Worm (Caenorhabditis elegans) whole organism, mixed stage, embryonic: ENCODE data around the gene tbx-39.

Experiments
- M03D4.4 ChIP-seq: sonication (generic microtip); optimal IDR thresholded peaks from 2 replicates; lab custom pipeline; 2017; ENCODE audit warnings: mild to moderate bottlenecking, missing genetic modification characterization, missing compliant biosample characterization
- bed-3 ChIP-seq: fragments of 200-800 bp; sonication (Bioruptor generic); optimal IDR thresholded peaks from 3 replicates; lab custom pipeline; 2018; ENCODE audit warnings: mild to moderate bottlenecking, missing genetic modification characterization, moderate library complexity, missing compliant biosample characterization
- blmp-1 ChIP-seq: fragments of 150-350 bp; optimal IDR thresholded peaks from 2 replicates; lab custom pipeline; 2014; ENCODE audit warnings: missing biosample characterization, missing genetic modification characterization
- ceh-39 ChIP-seq: fragments of 150-350 bp; optimal IDR thresholded peaks from 2 replicates; lab custom pipeline; 2014; ENCODE audit warnings: missing biosample characterization, missing genetic modification characterization
- ceh-43 ChIP-seq: fragments of 200-800 bp; sonication (Bioruptor generic); optimal IDR thresholded peaks from 2 replicates; lab custom pipeline; 2018; ENCODE audit warnings: mild to moderate bottlenecking, missing genetic modification characterization, moderate library complexity, missing compliant biosample characterization
- ceh-83 ChIP-seq: fragments of 200-800 bp; sonication (Bioruptor generic); optimal IDR thresholded peaks from 2 replicates; lab custom pipeline; 2018; ENCODE audit warnings: mild to moderate bottlenecking, missing genetic modification characterization, missing compliant biosample characterization
- ces-1 ChIP-seq: fragments of 150-350 bp; optimal IDR thresholded peaks from 2 replicates; lab custom pipeline; 2014; ENCODE audit warnings: missing biosample characterization, missing genetic modification reagents, missing genetic modification characterization
- cnd-1 ChIP-seq: fragments of 200-800 bp; sonication (Bioruptor generic); optimal IDR thresholded peaks from 2 replicates; lab custom pipeline; 2018; ENCODE audit warnings: mild to moderate bottlenecking, missing genetic modification characterization, missing compliant biosample characterization
- drap-1 ChIP-seq: fragments of 200-800 bp; sonication (Bioruptor generic); optimal IDR thresholded peaks from 3 replicates; lab custom pipeline; 2018; ENCODE audit warnings: mild to moderate bottlenecking, missing genetic modification characterization, missing compliant biosample characterization
- elt-1 ChIP-seq: sonication (generic microtip); optimal IDR thresholded peaks from 2 replicates; lab custom pipeline; 2017; ENCODE audit warnings: missing genetic modification characterization, mild to moderate bottlenecking, missing compliant biosample characterization, antibody characterized with exemption, moderate library complexity, borderline replicate concordance; ENCODE audit not compliant: insufficient read depth
- elt-3 ChIP-seq: fragments of 150-350 bp; optimal IDR thresholded peaks from 2 replicates; lab custom pipeline; 2014; ENCODE audit warnings: missing biosample characterization, missing genetic modification characterization
- flh-1 ChIP-seq: fragments of 200-800 bp; sonication (Bioruptor generic); optimal IDR thresholded peaks from 2 replicates; lab custom pipeline; 2018; ENCODE audit warnings: mild to moderate bottlenecking, missing genetic modification characterization, moderate library complexity, missing compliant biosample characterization
- ham-2 ChIP-seq: fragments of 200-800 bp; sonication (Bioruptor generic); optimal IDR thresholded peaks from 2 replicates; lab custom pipeline; 2018; ENCODE audit warnings: mild to moderate bottlenecking, missing genetic modification characterization, missing compliant biosample characterization
- hlh-1 ChIP-seq: fragments of 150-350 bp; optimal IDR thresholded peaks from 2 replicates; lab custom pipeline; 2014; ENCODE audit warnings: missing biosample characterization, missing genetic modification reagents, missing genetic modification characterization
- lin-13 ChIP-seq: fragments of 150-350 bp; optimal IDR thresholded peaks from 2 replicates; lab custom pipeline; 2014; ENCODE audit warnings: missing biosample characterization, missing genetic modification characterization
- lin-32 ChIP-seq: fragments of 200-800 bp; sonication (Bioruptor generic); optimal IDR thresholded peaks from 2 replicates; lab custom pipeline; 2018; ENCODE audit warnings: mild to moderate bottlenecking, missing genetic modification characterization, missing compliant biosample characterization
- lsy-2 ChIP-seq: fragments of 150-350 bp; optimal IDR thresholded peaks from 2 replicates; lab custom pipeline; 2014; ENCODE audit warnings: missing biosample characterization, missing genetic modification characterization
- mab-5 ChIP-seq: fragments of 150-350 bp; optimal IDR thresholded peaks from 2 replicates; lab custom pipeline; 2014; ENCODE audit warnings: missing biosample characterization, missing genetic modification characterization
- mep-1 ChIP-seq: fragments of 150-350 bp; optimal IDR thresholded peaks from 2 replicates; lab custom pipeline; 2017; ENCODE audit warnings: missing biosample characterization, missing genetic modification reagents, missing genetic modification characterization, inconsistent platforms
- mls-2 ChIP-seq: sonication (generic microtip); optimal IDR thresholded peaks from 2 replicates; lab custom pipeline; 2016; ENCODE audit warnings: mild to moderate bottlenecking, missing genetic modification characterization, moderate library complexity, missing compliant biosample characterization
- nhr-12 ChIP-seq: fragments of 150-350 bp; optimal IDR thresholded peaks from 2 replicates; lab custom pipeline; 2014; ENCODE audit warnings: missing biosample characterization, missing genetic modification characterization
- nhr-2 ChIP-seq: fragments of 150-350 bp; optimal IDR thresholded peaks from 2 replicates; lab custom pipeline; 2014; ENCODE audit warnings: missing biosample characterization, missing genetic modification characterization
- nhr-237 ChIP-seq: fragments of 150-350 bp; optimal IDR thresholded peaks from 2 replicates; lab custom pipeline; 2014; ENCODE audit warnings: missing biosample characterization, missing genetic modification characterization
- nhr-28 ChIP-seq: fragments of 150-350 bp; optimal IDR thresholded peaks from 2 replicates; lab custom pipeline; 2014; ENCODE audit warnings: missing biosample characterization, missing genetic modification characterization
- nhr-76 ChIP-seq: sonication (generic microtip); optimal IDR thresholded peaks from 2 replicates; lab custom pipeline; 2017; ENCODE audit warnings: missing biosample characterization, missing genetic modification characterization
- pha-4 ChIP-seq: fragments of 150-350 bp; optimal IDR thresholded peaks from 2 replicates; lab custom pipeline; 2018; ENCODE audit warnings: missing biosample characterization, missing genetic modification reagents, missing genetic modification characterization
- sem-2 ChIP-seq: fragments of 200-800 bp; sonication (Bioruptor generic); optimal IDR thresholded peaks from 2 replicates; lab custom pipeline; 2018; ENCODE audit warnings: mild to moderate bottlenecking, missing genetic modification characterization, missing compliant biosample characterization
- snpc-4 ChIP-seq: fragments of 150-350 bp; optimal IDR thresholded peaks from 2 replicates; lab custom pipeline; 2014; ENCODE audit warnings: missing biosample characterization, missing genetic modification characterization
- sptf-1 ChIP-seq: sonication (generic microtip); optimal IDR thresholded peaks from 2 replicates; lab custom pipeline; 2017; ENCODE audit warnings: mild to moderate bottlenecking, missing genetic modification characterization, moderate library complexity, missing compliant biosample characterization
- tbx-8 ChIP-seq: fragments of 200-800 bp; sonication (Bioruptor generic); optimal IDR thresholded peaks from 2 replicates; lab custom pipeline; 2018; ENCODE audit warnings: mild to moderate bottlenecking, missing genetic modification characterization, moderate library complexity, missing compliant biosample characterization
- unc-120 ChIP-seq: sonication (generic microtip); optimal IDR thresholded peaks from 2 replicates; lab custom pipeline; 2017; ENCODE audit warnings: missing genetic modification characterization, missing compliant biosample characterization; ENCODE audit not compliant: poor library complexity, severe bottlenecking
- unc-39 ChIP-seq: fragments of 150-350 bp; optimal IDR thresholded peaks from 2 replicates; lab custom pipeline; 2014; ENCODE audit warnings: missing biosample characterization, missing genetic modification characterization
- unc-62 ChIP-seq: fragments of 150-350 bp; optimal IDR thresholded peaks from 2 replicates; lab custom pipeline; 2014; ENCODE audit warnings: missing biosample characterization, missing genetic modification reagents, missing genetic modification characterization
- zip-8 ChIP-seq: fragments of 150-350 bp; optimal IDR thresholded peaks from 2 replicates; lab custom pipeline; 2014; ENCODE audit warnings: missing biosample characterization, missing genetic modification characterization
- ztf-11 ChIP-seq: fragments of 150-350 bp; optimal IDR thresholded peaks from 2 replicates; lab custom pipeline; 2014; ENCODE audit warnings: missing biosample characterization, missing genetic modification characterization

Gene tbx-39

DNA sequence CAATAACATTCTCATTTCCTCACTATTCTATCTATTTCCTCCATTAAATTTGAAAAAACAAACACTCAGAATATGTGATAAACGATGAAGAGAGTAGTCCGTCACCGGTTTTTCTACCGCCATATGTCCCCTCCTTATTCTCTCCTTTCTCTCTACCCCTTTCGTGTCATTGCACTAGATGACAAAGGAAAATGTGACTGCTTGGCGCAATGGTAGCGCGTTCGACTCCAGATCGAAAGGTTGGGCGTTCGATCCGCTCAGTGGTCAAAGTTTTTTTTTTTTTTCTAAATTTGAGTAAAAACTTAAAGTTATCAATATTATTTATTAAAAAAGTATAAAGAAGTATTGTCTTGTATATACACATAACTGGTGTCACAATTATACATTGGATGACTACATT, 34.2 kb upstream of the tbx-39 start:
- TF ChIP-seq mls-2 (tag; lab: Kevin White, UChicago) (no peak), mab-5 (tag; lab: Kevin White, UChicago) (no peak), ceh-43 (GFP tag; lab: Kevin White, UChicago) (peak; percentile 36), nhr-28 (tag; lab: Kevin White, UChicago) (no peak), ces-1 (GFP tag; lab: Kevin White, UChicago) (no peak), bed-3 (peak; percentile 15), ztf-11 (no peak), cnd-1 (tag; lab: Kevin White, UChicago) (no peak), elt-3 (no peak), zip-8 (tag; lab: Kevin White, UChicago) (no peak), hlh-1 (no peak), M03D4.4 (tag; lab: Kevin White, UChicago) (peak; percentile 65), sem-2 (no peak), unc-62 (GFP tag; lab: Kevin White, UChicago) (no peak), ceh-83 (GFP tag; lab: Kevin White, UChicago) (peak; percentile 74), elt-1 (tag; lab: Kevin White, UChicago) (no peak), lsy-2 (tag; lab: Kevin White, UChicago) (no peak), unc-39 (tag; lab: Kevin White, UChicago) (no peak), snpc-4 (tag; lab: Kevin White, UChicago) (no peak), flh-1 (GFP tag; lab: Kevin White, UChicago) (no peak), lin-32 (peak; percentile 18), mep-1 (peak; percentile 10), pha-4 (tag; lab: Kevin White, UChicago) (no peak), lin-13 (tag; lab: Kevin White, UChicago) (no peak), nhr-2 (tag; lab: Kevin White, UChicago) (no peak), ham-2 (GFP tag; lab: Kevin White, UChicago) (no peak), nhr-76 (tag; lab: Kevin White, UChicago) (no peak), nhr-12 (no peak), unc-120 (no peak), blmp-1 (no peak), ceh-39 (no peak), tbx-8 (GFP tag; lab: Kevin White, UChicago) (no peak), sptf-1 (no peak), drap-1 (no peak), nhr-237 (tag; lab: Kevin White, UChicago) (no peak)
- TF ChIP-seq, all 35 proteins: peak for 6

- TF ChIP-seq M03D4.4 (tag; lab: Kevin White, UChicago) (no peak), hlh-1 (no peak), nhr-12 (no peak), ceh-83 (GFP tag; lab: Kevin White, UChicago) (no peak), cnd-1 (tag; lab: Kevin White, UChicago) (no peak), mls-2 (tag; lab: Kevin White, UChicago) (no peak), ceh-39 (no peak), bed-3 (no peak), nhr-28 (tag; lab: Kevin White, UChicago) (no peak), mep-1 (no peak), ces-1 (GFP tag; lab: Kevin White, UChicago) (no peak), unc-62 (GFP tag; lab: Kevin White, UChicago) (no peak), tbx-8 (GFP tag; lab: Kevin White, UChicago) (no peak), zip-8 (tag; lab: Kevin White, UChicago) (no peak), elt-1 (tag; lab: Kevin White, UChicago) (no peak), sem-2 (no peak), lin-13 (tag; lab: Kevin White, UChicago) (no peak), unc-120 (no peak), lsy-2 (tag; lab: Kevin White, UChicago) (no peak), drap-1 (no peak)
- TF ChIP-seq, all 35 proteins: peak for 0
Measured at ce11 chrIV:15291162-15291561, 32.5 kb upstream of the tbx-39 start, which contains the start of gene pqn-90. TSS of gene pqn-90 (minus strand) at chrIV:15291262.

ce11 chrIV:15291607-15292006, 32.1 kb upstream of the tbx-39 start, which contains the start of gene pqn-91:
TSS of gene pqn-91 (plus strand) at chrIV:15291907.
- TF ChIP-seq ham-2 (GFP tag; lab: Kevin White, UChicago) (no peak), ceh-39 (no peak), pha-4 (tag; lab: Kevin White, UChicago) (no peak), unc-39 (tag; lab: Kevin White, UChicago) (no peak), sptf-1 (no peak), mep-1 (no peak), M03D4.4 (tag; lab: Kevin White, UChicago) (no peak), cnd-1 (tag; lab: Kevin White, UChicago) (no peak), snpc-4 (tag; lab: Kevin White, UChicago) (no peak), mls-2 (tag; lab: Kevin White, UChicago) (no peak), nhr-12 (no peak), ceh-43 (GFP tag; lab: Kevin White, UChicago) (no peak), elt-1 (tag; lab: Kevin White, UChicago) (no peak), tbx-8 (GFP tag; lab: Kevin White, UChicago) (no peak), nhr-237 (tag; lab: Kevin White, UChicago) (no peak)
